Fruit fly (Drosophila melanogaster) whole organism, embryonic: Measurements from ENCODE around the gene CG1801.

Experiments
- Atf6 ChIP-seq: fragments of 200-800 bp; sonication (Bioruptor generic); IDR thresholded peaks from 2 replicates; pipeline ENCODE4 v1.3.6; 2022; ENCODE audit warnings: missing biosample characterization, missing genetic modification characterization
- Blimp-1 ChIP-seq: fragments of 200-800 bp; sonication (Bioruptor generic); optimal IDR thresholded peaks from 3 replicates; lab custom pipeline; 2018; ENCODE audit warnings: missing biosample characterization, missing genetic modification characterization, mild to moderate bottlenecking, moderate library complexity, missing genetic modification reagents
- BtbVII ChIP-seq: fragments of 200-800 bp; sonication (Bioruptor generic); optimal IDR thresholded peaks from 3 replicates; lab custom pipeline; 2017; ENCODE audit warnings: missing biosample characterization, mild to moderate bottlenecking, missing genetic modification characterization
- C15 ChIP-seq: fragments of 200-800 bp; sonication (Bioruptor generic); IDR thresholded peaks from 3 replicates; pipeline ENCODE4 v1.3.6; 2022; ENCODE audit warnings: missing biosample characterization, missing genetic modification characterization
- CG10147 ChIP-seq: fragments of 200-800 bp; sonication (Bioruptor generic); optimal IDR thresholded peaks from 2 replicates; lab custom pipeline; 2019; ENCODE audit warnings: missing biosample characterization, mild to moderate bottlenecking, missing genetic modification characterization, moderate library complexity
- CG11723 ChIP-seq: fragments of 200-800 bp; sonication (Bioruptor generic); optimal IDR thresholded peaks from 2 replicates; lab custom pipeline; 2017; ENCODE audit warnings: missing biosample characterization, mild to moderate bottlenecking, missing genetic modification characterization
- CG12391 ChIP-seq: fragments of 200-800 bp; sonication (Bioruptor generic); optimal IDR thresholded peaks from 3 replicates; lab custom pipeline; 2018; ENCODE audit warnings: missing biosample characterization, mild to moderate bottlenecking, missing genetic modification characterization, moderate library complexity
- CG14050 ChIP-seq: fragments of 200-800 bp; sonication (Bioruptor generic); IDR thresholded peaks from 3 replicates; pipeline ENCODE4 v1.3.6; 2022; ENCODE audit warnings: missing biosample characterization, missing genetic modification characterization
- CG14965 ChIP-seq: fragments of 200-800 bp; sonication (Bioruptor generic); optimal IDR thresholded peaks from 2 replicates; lab custom pipeline; 2016; ENCODE audit warnings: missing biosample characterization, missing genetic modification characterization, borderline replicate concordance
- CG15696 ChIP-seq: fragments of 200-800 bp; sonication (Bioruptor generic); optimal IDR thresholded peaks from 2 replicates; lab custom pipeline; 2019; ENCODE audit warnings: missing biosample characterization, mild to moderate bottlenecking, missing genetic modification characterization, moderate library complexity
- CG1832 ChIP-seq: fragments of 200-800 bp; sonication (Bioruptor generic); optimal IDR thresholded peaks from 2 replicates; lab custom pipeline; 2017; ENCODE audit warnings: missing biosample characterization, mild to moderate bottlenecking, missing genetic modification characterization, inconsistent platforms
- CG33213 ChIP-seq: fragments of 200-800 bp; sonication (Bioruptor generic); optimal IDR thresholded peaks from 3 replicates; lab custom pipeline; 2016; ENCODE audit warnings: missing biosample characterization, missing genetic modification characterization
- CG34224 ChIP-seq: fragments of 200-800 bp; sonication (Bioruptor generic); IDR thresholded peaks from 3 replicates; pipeline ENCODE4 v1.3.6; 2022; ENCODE audit warnings: missing biosample characterization, missing genetic modification characterization; ENCODE audit not compliant: partially characterized antibody
- CG34376 ChIP-seq: fragments of 200-800 bp; sonication (Bioruptor generic); optimal IDR thresholded peaks from 2 replicates; lab custom pipeline; 2018; ENCODE audit warnings: missing biosample characterization, mild to moderate bottlenecking, missing genetic modification characterization
- CG4617 ChIP-seq: fragments of 200-800 bp; sonication (Bioruptor generic); optimal IDR thresholded peaks from 3 replicates; lab custom pipeline; 2016; ENCODE audit warnings: missing biosample characterization, missing genetic modification characterization, borderline replicate concordance
- CG6254 ChIP-seq: fragments of 200-800 bp; sonication (Bioruptor generic); optimal IDR thresholded peaks from 3 replicates; lab custom pipeline; 2017; ENCODE audit warnings: mild to moderate bottlenecking, missing biosample characterization, missing genetic modification reagents, missing genetic modification characterization
- CG7357 ChIP-seq: fragments of 200-800 bp; sonication (Bioruptor generic); IDR thresholded peaks from 3 replicates; pipeline ENCODE4 v1.3.6; 2022; ENCODE audit warnings: missing biosample characterization, missing genetic modification characterization
- CG7372 ChIP-seq: fragments of 200-800 bp; sonication (Bioruptor generic); IDR thresholded peaks from 2 replicates; pipeline ENCODE4 v1.3.6; 2022; ENCODE audit warnings: missing biosample characterization, missing genetic modification characterization
- CG8089 ChIP-seq: fragments of 200-800 bp; sonication (Bioruptor generic); optimal IDR thresholded peaks from 3 replicates; lab custom pipeline; 2016; ENCODE audit warnings: missing biosample characterization, missing genetic modification characterization
- CG9215 ChIP-seq: fragments of 200-800 bp; sonication (Bioruptor generic); IDR thresholded peaks from 2 replicates; pipeline ENCODE4 v1.3.6; 2022; ENCODE audit warnings: missing biosample characterization, missing genetic modification characterization
- CTCF ChIP-seq: fragments of 200-800 bp; sonication (Bioruptor generic); optimal IDR thresholded peaks from 2 replicates; lab custom pipeline; 2017; ENCODE audit warnings: missing biosample characterization, mild to moderate bottlenecking, missing genetic modification characterization, moderate library complexity
- Camta ChIP-seq: fragments of 200-800 bp; sonication (Bioruptor generic); optimal IDR thresholded peaks from 2 replicates; lab custom pipeline; 2016; ENCODE audit warnings: missing biosample characterization, missing genetic modification characterization
- CkIIα-i1 ChIP-seq: fragments of 200-800 bp; sonication (Bioruptor generic); IDR thresholded peaks from 2 replicates; pipeline ENCODE4 v1.3.6; 2022; ENCODE audit warnings: missing biosample characterization, missing genetic modification characterization
- Dfd ChIP-seq, 2 experiments: fragments of >200 bp; optimal IDR thresholded peaks; 2 replicates each; lab custom pipeline; 2017; ENCODE audit warnings: missing biosample characterization in 2 of 2, missing genetic modification characterization in 2 of 2
- Doc2 ChIP-seq: fragments of 200-800 bp; sonication (Bioruptor generic); IDR thresholded peaks from 2 replicates; pipeline ENCODE4 v1.3.6; 2022; ENCODE audit warnings: missing biosample characterization, missing genetic modification characterization
- H2.0 ChIP-seq: fragments of 200-800 bp; sonication (Bioruptor generic); IDR thresholded peaks from 2 replicates; pipeline ENCODE4 v1.3.6; 2022; ENCODE audit warnings: missing biosample characterization, missing genetic modification characterization
- HLH3B ChIP-seq: fragments of 200-800 bp; sonication (Bioruptor generic); IDR thresholded peaks from 2 replicates; pipeline ENCODE4 v1.3.6; 2022; ENCODE audit warnings: missing biosample characterization, missing genetic modification characterization
- Hmr ChIP-seq: fragments of 200-800 bp; sonication (Bioruptor generic); optimal IDR thresholded peaks from 3 replicates; lab custom pipeline; 2017; ENCODE audit warnings: mild to moderate bottlenecking, missing biosample characterization, missing genetic modification reagents, missing genetic modification characterization
- Hsf ChIP-seq: fragments of 200-800 bp; sonication (Bioruptor generic); optimal IDR thresholded peaks from 3 replicates; lab custom pipeline; 2016; ENCODE audit warnings: missing biosample characterization, missing genetic modification characterization
- Med ChIP-seq: fragments of 200-800 bp; sonication (Bioruptor generic); peaks from one replicate; lab custom pipeline; 2016; ENCODE audit warnings: missing biosample characterization, missing genetic modification characterization, mild to moderate bottlenecking, inconsistent platforms, moderate library complexity
- Nf-YB ChIP-seq: fragments of 200-800 bp; sonication (Bioruptor generic); optimal IDR thresholded peaks from 3 replicates; lab custom pipeline; 2019; ENCODE audit warnings: missing biosample characterization, mild to moderate bottlenecking, missing genetic modification characterization, moderate library complexity
- Nf-YC ChIP-seq: fragments of 200-800 bp; optimal IDR thresholded peaks from 3 replicates; lab custom pipeline; 2019; ENCODE audit warnings: missing biosample characterization, mild to moderate bottlenecking, missing genetic modification characterization, moderate library complexity
- Usf ChIP-seq: fragments of 200-800 bp; sonication (Bioruptor generic); optimal IDR thresholded peaks from 2 replicates; lab custom pipeline; 2017; ENCODE audit warnings: missing genotype, missing biosample characterization, missing genetic modification characterization
- amos ChIP-seq: fragments of 200-800 bp; sonication (Bioruptor generic); IDR thresholded peaks from 2 replicates; pipeline ENCODE4 v1.3.6; 2022; ENCODE audit warnings: missing biosample characterization, missing genetic modification characterization; ENCODE audit not compliant: partially characterized antibody
- da ChIP-seq: fragments of 200-800 bp; sonication (Bioruptor generic); optimal IDR thresholded peaks from 2 replicates; lab custom pipeline; 2016; ENCODE audit warnings: missing biosample characterization, missing genetic modification characterization
- dimm ChIP-seq: fragments of 200-800 bp; sonication (Bioruptor generic); IDR thresholded peaks from 2 replicates; pipeline ENCODE4 v1.3.6; 2022; ENCODE audit warnings: missing biosample characterization, missing genetic modification characterization
- dpn ChIP-seq, 2 experiments: fragments of 200-800 bp; sonication (Bioruptor generic); optimal IDR thresholded peaks; 3 replicates each; lab custom pipeline; 2016; ENCODE audit warnings: missing biosample characterization in 2 of 2, missing genetic modification characterization in 2 of 2
- dysf ChIP-seq: fragments of 200-800 bp; sonication (Bioruptor generic); IDR thresholded peaks from 3 replicates; pipeline ENCODE4 v1.3.6; 2022; ENCODE audit warnings: missing biosample characterization, missing genetic modification characterization
- jing ChIP-seq: fragments of 200-800 bp; sonication (Bioruptor generic); optimal IDR thresholded peaks from 2 replicates; lab custom pipeline; 2018; ENCODE audit warnings: missing biosample characterization, mild to moderate bottlenecking, missing genetic modification characterization
- lbe ChIP-seq: fragments of 200-800 bp; sonication (Bioruptor generic); optimal IDR thresholded peaks from 2 replicates; lab custom pipeline; 2016; ENCODE audit warnings: missing biosample characterization, mild to moderate bottlenecking, missing genetic modification characterization
- mam ChIP-seq: fragments of 200-800 bp; sonication (Bioruptor generic); optimal IDR thresholded peaks from 3 replicates; lab custom pipeline; 2016; ENCODE audit warnings: missing biosample characterization, missing genetic modification characterization
- nmo ChIP-seq: fragments of 200-800 bp; sonication (Bioruptor generic); optimal IDR thresholded peaks from 2 replicates; lab custom pipeline; 2018; ENCODE audit warnings: missing biosample characterization, mild to moderate bottlenecking, missing genetic modification characterization, moderate library complexity
- prd ChIP-seq, 3 experiments: fragments of >200 bp in 2 of 3; fragments of 200-800 bp in 1 of 3; sonication (Bioruptor generic) in 1 of 3; optimal IDR thresholded peaks in 2 of 3; IDR thresholded peaks in 1 of 3; 2 replicates in 2 of 3; 3 replicates in 1 of 3; pipeline versions ENCODE4 v1.3.6 to Lab custom; 2017 to 2022; ENCODE audit warnings: missing biosample characterization in 1 of 3, missing genetic modification characterization in 1 of 3
- pros ChIP-seq: fragments of 200-800 bp; sonication (Bioruptor generic); optimal IDR thresholded peaks from 3 replicates; lab custom pipeline; 2019; ENCODE audit warnings: missing biosample characterization, mild to moderate bottlenecking, missing genetic modification characterization, moderate library complexity
- sd ChIP-seq: fragments of 200-800 bp; sonication (Bioruptor generic); optimal IDR thresholded peaks from 3 replicates; lab custom pipeline; 2018; ENCODE audit warnings: missing biosample characterization, mild to moderate bottlenecking, missing genetic modification characterization, moderate library complexity
- sim ChIP-seq: fragments of 200-800 bp; sonication (Bioruptor generic); IDR thresholded peaks from 2 replicates; pipeline ENCODE4 v1.3.6; 2022; ENCODE audit warnings: missing biosample characterization, missing genetic modification characterization
- sr ChIP-seq: fragments of 200-800 bp; sonication (Bioruptor generic); IDR thresholded peaks from 3 replicates; pipeline ENCODE4 v1.3.6; 2022; ENCODE audit warnings: missing biosample characterization, missing genetic modification characterization
- ttk ChIP-seq: fragments of 200-800 bp; sonication (Bioruptor generic); IDR thresholded peaks from 2 replicates; pipeline ENCODE4 v2.1.2; 2022; ENCODE audit warnings: missing biosample characterization, missing genetic modification characterization
- tx ChIP-seq: fragments of 200-800 bp; sonication (Bioruptor generic); optimal IDR thresholded peaks from 2 replicates; lab custom pipeline; 2016; ENCODE audit warnings: missing biosample characterization, missing genetic modification characterization

The CG1801 gene

dm6 chrX:21306485-21307142 is 10.7 kb downstream of the CG1801 start, which contains the start of gene Abca3 (continued):
- TF ChIP-seq Hsf (peak; percentile 31), tx (GFP tag; lab: Kevin White, UChicago) (peak; percentile 42), jing (no peak), CG6254 (GFP tag; lab: Kevin White, UChicago) (peak; percentile 2), CG34224 (GFP tag; lab: Robert Waterston, UW) (no peak; the same call in 2 of the 3 replicates), Blimp-1 (GFP tag; lab: Kevin White, UChicago) (peak; percentile 91), CG15696 (tag; lab: Kevin White, UChicago) (peak; percentile 47), CG12391 (tag; lab: Kevin White, UChicago) (peak; percentile 70), CG8089 (GFP tag; lab: Kevin White, UChicago) (peak; percentile 5), CG9215 (peak; percentile 66), CG34376 (GFP tag; lab: Kevin White, UChicago) (peak; percentile 88), CG33213 (GFP tag; lab: Kevin White, UChicago) (no peak), Doc2 (GFP tag; lab: Robert Waterston, UW) (no peak), Dfd (GFP tag; optimal IDR thresholded peaks at IDR 0.05; lab: Kevin White, UChicago) (no peak), Nf-YB (GFP tag; lab: Kevin White, UChicago) (peak; percentile 18), ttk (GFP tag; lab: Robert Waterston, UW) (no peak), CTCF (GFP tag; lab: Kevin White, UChicago) (no peak), lbe (GFP tag; lab: Kevin White, UChicago) (no peak), CG10147 (GFP tag; lab: Kevin White, UChicago) (peak; percentile 80), da (GFP tag; lab: Kevin White, UChicago) (no peak), nmo (GFP tag; lab: Kevin White, UChicago) (peak; percentile 67), CG7372 (peak; percentile 70), CG1832 (GFP tag; lab: Kevin White, UChicago) (no peak), CG14965 (GFP tag; lab: Kevin White, UChicago) (no peak), Hmr (GFP tag; lab: Kevin White, UChicago) (peak; percentile 82), CkIIα-i1 (GFP tag; lab: Robert Waterston, UW) (no peak), Usf (GFP tag; lab: Kevin White, UChicago) (peak; percentile 12), CG14050 (peak; percentile 49; the same call in 1 of the 3 replicates), BtbVII (GFP tag; lab: Kevin White, UChicago) (peak; percentile 77), HLH3B (GFP tag; lab: Robert Waterston, UW) (peak; percentile 25; the same call in 1 of the 2 replicates), CG7357 (GFP tag; lab: Robert Waterston, UW) (no peak), dpn (GFP tag; optimal IDR thresholded peaks at IDR 0.05; lab: Kevin White, UChicago) (peak; percentile 45 to 59), pros (GFP tag; lab: Kevin White, UChicago) (no peak), Nf-YC (tag; lab: Kevin White, UChicago) (peak; percentile 73), mam (GFP tag; lab: Kevin White, UChicago) (peak; percentile 68), sr (no peak), Med (GFP tag; lab: Kevin White, UChicago) (peak; percentile 88), CG4617 (peak; percentile 12), prd (optimal IDR thresholded peaks at IDR 0.05; lab: Kevin White, UChicago) (no peak), prd (GFP tag; IDR thresholded peaks at IDR 0.05; lab: Robert Waterston, UW) (peak; percentile 70; the same call in 2 of the 3 replicates), Camta (peak; percentile 40), sd (no peak), amos (GFP tag; lab: Robert Waterston, UW) (no peak; the same call in 1 of the 2 replicates), Atf6 (GFP tag; lab: Robert Waterston, UW) (peak; percentile 75; the same call in 1 of the 2 replicates), dimm (GFP tag; lab: Robert Waterston, UW) (no peak), C15 (GFP tag; lab: Robert Waterston, UW) (0 out of 3 replicates have a peak, but pooled peaks have one; percentile 28), sim (GFP tag; lab: Robert Waterston, UW) (no peak), dysf (GFP tag; lab: Robert Waterston, UW) (peak; percentile 74; the same call in 2 of the 3 replicates), H2.0 (GFP tag; lab: Robert Waterston, UW) (no peak; the same call in 1 of the 2 replicates), CG11723 (GFP tag; lab: Kevin White, UChicago) (peak; percentile 55)
